Fruit fly (Drosophila melanogaster): ENCODE measurements around the gene CG31100.

The CG31100 gene

dm6 chr3R:9019689-9020138 is 16.3 kb upstream of the CG31100 start, which contains the start of gene tgo:
tgo (minus strand) TSS chr3R:9020022.
- no peak for TF ChIP-seq psq (optimal IDR thresholded peaks at IDR 0.05)
- no peak for TF ChIP-seq EcR (GFP tag; optimal IDR thresholded peaks at IDR 0.05)
- no peak for TF ChIP-seq usp (GFP tag; optimal IDR thresholded peaks at IDR 0.05)
- TF ChIP-seq CG8478 (optimal IDR thresholded peaks at IDR 0.05): no peak
- TF ChIP-seq Dll (optimal IDR thresholded peaks at IDR 0.05): no peak
- no peak for TF ChIP-seq pan (optimal IDR thresholded peaks at IDR 0.05)

- TF ChIP-seq usp (GFP tag; optimal IDR thresholded peaks at IDR 0.05) (no peak), Dll (optimal IDR thresholded peaks at IDR 0.05) (no peak), EcR (GFP tag; optimal IDR thresholded peaks at IDR 0.05) (no peak), psq (optimal IDR thresholded peaks at IDR 0.05) (no peak), pan (optimal IDR thresholded peaks at IDR 0.05) (no peak), CG8478 (optimal IDR thresholded peaks at IDR 0.05) (no peak)
Measured at dm6 chr3R:9016869-9017268, 13.4 kb upstream of the CG31100 start.

dm6 chr3R:9014859-9015466 is 11.5 kb upstream of the CG31100 start, which contains the start of the genes Kcmf1, Sf3b5 and CG11986:
Kcmf1 (minus strand) TSS chr3R:9014909.
Sf3b5 (minus strand) TSS chr3R:9015341.
CG11986 (plus strand) TSS chr3R:9015446.
- TF ChIP-seq Dll (optimal IDR thresholded peaks at IDR 0.05): no peak
- no peak for TF ChIP-seq CG8478 (optimal IDR thresholded peaks at IDR 0.05)
- no peak for TF ChIP-seq pan (optimal IDR thresholded peaks at IDR 0.05)
- no peak for TF ChIP-seq usp (GFP tag; optimal IDR thresholded peaks at IDR 0.05)
- no peak for TF ChIP-seq EcR (GFP tag; optimal IDR thresholded peaks at IDR 0.05)

dm6 chr3R:9013765-9014380 is 10.4 kb upstream of the CG31100 start:
- TF ChIP-seq usp (GFP tag; optimal IDR thresholded peaks at IDR 0.05) (no peak), psq (optimal IDR thresholded peaks at IDR 0.05) (no peak), EcR (GFP tag; optimal IDR thresholded peaks at IDR 0.05) (no peak), pan (optimal IDR thresholded peaks at IDR 0.05) (no peak)

- TF ChIP-seq Dll (optimal IDR thresholded peaks at IDR 0.05): no peak
- no peak for TF ChIP-seq usp (GFP tag; optimal IDR thresholded peaks at IDR 0.05)
Measured at dm6 chr3R:9011708-9012107, 8.3 kb upstream of the CG31100 start.

dm6 chr3R:9010695-9011094 is 7.2 kb upstream of the CG31100 start:
- TF ChIP-seq psq (optimal IDR thresholded peaks at IDR 0.05) (no peak), pan (optimal IDR thresholded peaks at IDR 0.05) (no peak), EcR (GFP tag; optimal IDR thresholded peaks at IDR 0.05) (no peak), usp (GFP tag; optimal IDR thresholded peaks at IDR 0.05) (no peak), CG8478 (optimal IDR thresholded peaks at IDR 0.05) (no peak), Dll (optimal IDR thresholded peaks at IDR 0.05) (no peak)

dm6 chr3R:9008202-9008601 is 4.8 kb upstream of the CG31100 start, which contains the start of gene CG11983:
CG11983 (plus strand) TSS chr3R:9008321.
- no peak for TF ChIP-seq psq (optimal IDR thresholded peaks at IDR 0.05)
- TF ChIP-seq CG8478 (optimal IDR thresholded peaks at IDR 0.05): no peak
- no peak for TF ChIP-seq EcR (GFP tag; optimal IDR thresholded peaks at IDR 0.05)
- TF ChIP-seq pan (optimal IDR thresholded peaks at IDR 0.05): no peak
- no peak for TF ChIP-seq Dll (optimal IDR thresholded peaks at IDR 0.05)
- no peak for TF ChIP-seq usp (GFP tag; optimal IDR thresholded peaks at IDR 0.05)

dm6 chr3R:9007258-9007657 is 3.8 kb upstream of the CG31100 start:
- no peak for TF ChIP-seq Dll (optimal IDR thresholded peaks at IDR 0.05)
- no peak for TF ChIP-seq psq (optimal IDR thresholded peaks at IDR 0.05)
- no peak for TF ChIP-seq CG8478 (optimal IDR thresholded peaks at IDR 0.05)
- TF ChIP-seq pan (optimal IDR thresholded peaks at IDR 0.05): no peak
- no peak for TF ChIP-seq usp (GFP tag; optimal IDR thresholded peaks at IDR 0.05)
- TF ChIP-seq EcR (GFP tag; optimal IDR thresholded peaks at IDR 0.05): no peak

dm6 chr3R:9006129-9006528 is 2.7 kb upstream of the CG31100 start, which contains the start of the genes Prosbeta3 and Iru:
Prosbeta3 (minus strand) TSS chr3R:9006226.
Iru (plus strand) TSS chr3R:9006456.
- TF ChIP-seq EcR (GFP tag; optimal IDR thresholded peaks at IDR 0.05): no peak

dm6 chr3R:9002542-9002941 is 908 bp downstream of the CG31100 start:
- TF ChIP-seq CG8478 (optimal IDR thresholded peaks at IDR 0.05): no peak
- TF ChIP-seq usp (GFP tag; optimal IDR thresholded peaks at IDR 0.05): no peak
- no peak for TF ChIP-seq psq (optimal IDR thresholded peaks at IDR 0.05)
- no peak for TF ChIP-seq pan (optimal IDR thresholded peaks at IDR 0.05)
- no peak for TF ChIP-seq Dll (optimal IDR thresholded peaks at IDR 0.05)
- TF ChIP-seq EcR (GFP tag; optimal IDR thresholded peaks at IDR 0.05): no peak

- TF ChIP-seq EcR (GFP tag; optimal IDR thresholded peaks at IDR 0.05) (no peak), pan (optimal IDR thresholded peaks at IDR 0.05) (no peak), CG8478 (optimal IDR thresholded peaks at IDR 0.05) (no peak), Dll (optimal IDR thresholded peaks at IDR 0.05) (no peak), usp (GFP tag; optimal IDR thresholded peaks at IDR 0.05) (no peak), psq (optimal IDR thresholded peaks at IDR 0.05) (no peak)
Measured at dm6 chr3R:9001720-9002240, 1.7 kb downstream of the CG31100 start.

dm6 chr3R:8998243-8998642 is 5.2 kb downstream of the CG31100 start:
- TF ChIP-seq EcR (GFP tag; optimal IDR thresholded peaks at IDR 0.05) (no peak), psq (optimal IDR thresholded peaks at IDR 0.05) (no peak), CG8478 (optimal IDR thresholded peaks at IDR 0.05) (no peak), Dll (optimal IDR thresholded peaks at IDR 0.05) (no peak), usp (GFP tag; optimal IDR thresholded peaks at IDR 0.05) (no peak), pan (optimal IDR thresholded peaks at IDR 0.05) (no peak)

All from whole organism.